Fruit fly (Drosophila melanogaster) whole organism, embryonic: ENCODE data around the gene Mvl.

Experiments
- Adf1 ChIP-seq: fragments of 200-800 bp; sonication (Bioruptor generic); IDR thresholded peaks from 2 replicates; pipeline ENCODE4 v1.3.6; 2022; ENCODE audit warnings: missing biosample characterization, missing genetic modification characterization
- Atf-2 ChIP-seq: fragments of 200-800 bp; sonication (Bioruptor generic); optimal IDR thresholded peaks from 2 replicates; lab custom pipeline; 2016; ENCODE audit warnings: missing biosample characterization, missing genetic modification characterization
- Atf6 ChIP-seq: fragments of 200-800 bp; sonication (Bioruptor generic); IDR thresholded peaks from 2 replicates; pipeline ENCODE4 v1.3.6; 2022; ENCODE audit warnings: missing biosample characterization, missing genetic modification characterization
- Awh ChIP-seq: fragments of 200-800 bp; sonication (Bioruptor generic); IDR thresholded peaks from 2 replicates; pipeline ENCODE4, ENCODE4 v1.3.6; 2022; ENCODE audit warnings: missing biosample characterization, missing genetic modification characterization
- CG10959 ChIP-seq: fragments of 200-800 bp; sonication (Bioruptor generic); IDR thresholded peaks from 2 replicates; pipeline ENCODE4 v1.3.6; 2022; ENCODE audit warnings: missing biosample characterization, missing genetic modification characterization
- CG11723 ChIP-seq: fragments of 200-800 bp; sonication (Bioruptor generic); optimal IDR thresholded peaks from 2 replicates; lab custom pipeline; 2017; ENCODE audit warnings: missing biosample characterization, mild to moderate bottlenecking, missing genetic modification characterization
- CG13296 ChIP-seq: fragments of 200-800 bp; sonication (Bioruptor generic); optimal IDR thresholded peaks from 3 replicates; lab custom pipeline; 2018; ENCODE audit warnings: missing biosample characterization, mild to moderate bottlenecking, missing genetic modification characterization
- CG13894 ChIP-seq: fragments of 200-800 bp; sonication (Bioruptor generic); optimal IDR thresholded peaks from 3 replicates; lab custom pipeline; 2018; ENCODE audit warnings: missing biosample characterization, mild to moderate bottlenecking, missing genetic modification characterization, moderate library complexity
- CG14965 ChIP-seq: fragments of 200-800 bp; sonication (Bioruptor generic); optimal IDR thresholded peaks from 2 replicates; lab custom pipeline; 2016; ENCODE audit warnings: missing biosample characterization, missing genetic modification characterization, borderline replicate concordance
- CG15073 ChIP-seq: fragments of 200-800 bp; sonication (Bioruptor generic); optimal IDR thresholded peaks from 2 replicates; lab custom pipeline; 2016; ENCODE audit warnings: missing biosample characterization, missing genetic modification characterization
- CG15269 ChIP-seq: fragments of 200-800 bp; sonication (Bioruptor generic); optimal IDR thresholded peaks from 2 replicates; lab custom pipeline; 2018; ENCODE audit warnings: missing biosample characterization, mild to moderate bottlenecking, missing genetic modification characterization, moderate library complexity
- CG17186 ChIP-seq: fragments of 200-800 bp; sonication (Bioruptor generic); optimal IDR thresholded peaks from 3 replicates; lab custom pipeline; 2017; ENCODE audit warnings: missing biosample characterization, missing genetic modification reagents, missing genetic modification characterization
- CG18476 ChIP-seq: fragments of 200-800 bp; sonication (Bioruptor generic); optimal IDR thresholded peaks from 2 replicates; lab custom pipeline; 2016; ENCODE audit warnings: missing biosample characterization, mild to moderate bottlenecking, missing genetic modification characterization
- CG2116 ChIP-seq: fragments of 200-800 bp; sonication (Bioruptor generic); optimal IDR thresholded peaks from 3 replicates; lab custom pipeline; 2018; ENCODE audit warnings: missing biosample characterization, mild to moderate bottlenecking, missing genetic modification characterization
- CG33213 ChIP-seq: fragments of 200-800 bp; sonication (Bioruptor generic); optimal IDR thresholded peaks from 3 replicates; lab custom pipeline; 2016; ENCODE audit warnings: missing biosample characterization, missing genetic modification characterization
- CG33557 ChIP-seq: fragments of 200-800 bp; sonication (Bioruptor generic); optimal IDR thresholded peaks from 2 replicates; lab custom pipeline; 2019; ENCODE audit warnings: missing biosample characterization, mild to moderate bottlenecking, missing genetic modification characterization, moderate library complexity
- CG5953 ChIP-seq: fragments of 200-800 bp; sonication (Bioruptor generic); IDR thresholded peaks from 2 replicates; pipeline ENCODE4 v1.3.6; 2022; ENCODE audit warnings: missing biosample characterization, missing genetic modification characterization
- CG6175 ChIP-seq: fragments of 200-800 bp; sonication (Bioruptor generic); IDR thresholded peaks from 3 replicates; pipeline ENCODE4 v1.3.6; 2022; ENCODE audit warnings: missing biosample characterization, missing genetic modification characterization
- CG6654 ChIP-seq: fragments of 200-800 bp; sonication (Bioruptor generic); optimal IDR thresholded peaks from 2 replicates; lab custom pipeline; 2017; ENCODE audit warnings: missing biosample characterization, mild to moderate bottlenecking, missing genetic modification characterization
- CG7357 ChIP-seq: fragments of 200-800 bp; sonication (Bioruptor generic); IDR thresholded peaks from 3 replicates; pipeline ENCODE4 v1.3.6; 2022; ENCODE audit warnings: missing biosample characterization, missing genetic modification characterization
- CG8290 ChIP-seq, 3 experiments: fragments of 200-800 bp; sonication (Bioruptor generic); optimal IDR thresholded peaks; 2 replicates each; lab custom pipeline; 2016 to 2019; ENCODE audit warnings: missing biosample characterization in 3 of 3, missing genetic modification characterization in 3 of 3, mild to moderate bottlenecking in 2 of 3, moderate library complexity in 1 of 3
- CG8765 ChIP-seq: fragments of 200-800 bp; sonication (Bioruptor generic); IDR thresholded peaks from 2 replicates; pipeline ENCODE4 v1.3.6; 2022; ENCODE audit warnings: missing biosample characterization, missing genetic modification characterization
- Camta ChIP-seq: fragments of 200-800 bp; sonication (Bioruptor generic); optimal IDR thresholded peaks from 2 replicates; lab custom pipeline; 2016; ENCODE audit warnings: missing biosample characterization, missing genetic modification characterization
- Dek ChIP-seq: fragments of 200-800 bp; sonication (Bioruptor generic); optimal IDR thresholded peaks from 3 replicates; lab custom pipeline; 2019; ENCODE audit warnings: missing biosample characterization, mild to moderate bottlenecking, missing genetic modification characterization, moderate library complexity
- Ets65A ChIP-seq: fragments of 200-800 bp; sonication (Bioruptor generic); peaks from one replicate; lab custom pipeline; 2016; ENCODE audit warnings: missing biosample characterization, missing genetic modification characterization
- GATAe ChIP-seq: fragments of 200-800 bp; sonication (Bioruptor generic); conservative IDR thresholded peaks from 2 replicates; pipeline ENCODE4 v1.3.6; 2022; ENCODE audit warnings: missing biosample characterization, missing genetic modification characterization
- Hmx ChIP-seq: fragments of 200-800 bp; sonication (Bioruptor generic); optimal IDR thresholded peaks from 2 replicates; lab custom pipeline; 2016; ENCODE audit warnings: missing biosample characterization, missing genetic modification characterization
- Hr51 ChIP-seq, 2 experiments: fragments of 200-800 bp; sonication (Bioruptor generic); optimal IDR thresholded peaks; 2 replicates in 1 of 2; 3 replicates in 1 of 2; lab custom pipeline; 2016 to 2018; ENCODE audit warnings: missing biosample characterization in 2 of 2, missing genetic modification characterization in 2 of 2, mild to moderate bottlenecking in 1 of 2, moderate library complexity in 1 of 2
- Kr ChIP-seq: fragments of 200-800 bp; sonication (Bioruptor generic); optimal IDR thresholded peaks from 2 replicates; lab custom pipeline; 2017; ENCODE audit warnings: missing biosample characterization, mild to moderate bottlenecking, missing genetic modification characterization
- Lpt ChIP-seq: fragments of >200 bp; optimal IDR thresholded peaks from 2 replicates; lab custom pipeline; 2018; ENCODE audit warnings: missing biosample characterization, missing genetic modification characterization
- NC2β ChIP-seq: fragments of 200-800 bp; sonication (Bioruptor generic); optimal IDR thresholded peaks from 2 replicates; lab custom pipeline; 2016; ENCODE audit warnings: missing biosample characterization, missing genetic modification characterization
- Six4 ChIP-seq: fragments of 200-800 bp; sonication (Bioruptor generic); optimal IDR thresholded peaks from 2 replicates; lab custom pipeline; 2016; ENCODE audit warnings: missing biosample characterization, missing genetic modification characterization
- Sry-β ChIP-seq: fragments of 200-800 bp; sonication (Bioruptor generic); optimal IDR thresholded peaks from 2 replicates; lab custom pipeline; 2018; ENCODE audit warnings: missing biosample characterization, mild to moderate bottlenecking, missing genetic modification characterization, moderate library complexity
- ac ChIP-seq: fragments of 200-800 bp; sonication (Bioruptor generic); optimal IDR thresholded peaks from 3 replicates; lab custom pipeline; 2017; ENCODE audit warnings: missing biosample characterization, mild to moderate bottlenecking, missing genetic modification characterization
- bab2 ChIP-seq: fragments of 200-800 bp; sonication (Bioruptor generic); optimal IDR thresholded peaks from 2 replicates; lab custom pipeline; 2016; ENCODE audit warnings: missing biosample characterization, missing genetic modification characterization
- emc ChIP-seq: fragments of 200-800 bp; sonication (Bioruptor generic); optimal IDR thresholded peaks from 2 replicates; lab custom pipeline; 2016; ENCODE audit warnings: missing biosample characterization, missing genetic modification characterization
- fd102C ChIP-seq: fragments of 200-800 bp; sonication (Bioruptor generic); optimal IDR thresholded peaks from 2 replicates; lab custom pipeline; 2018; ENCODE audit warnings: missing biosample characterization, mild to moderate bottlenecking, missing genetic modification characterization, moderate library complexity
- fd3F ChIP-seq: fragments of 200-800 bp; sonication (Bioruptor generic); optimal IDR thresholded peaks from 2 replicates; lab custom pipeline; 2018; ENCODE audit warnings: missing biosample characterization, mild to moderate bottlenecking, missing genetic modification characterization, moderate library complexity
- grn ChIP-seq: fragments of 200-800 bp; sonication (Bioruptor generic); optimal IDR thresholded peaks from 3 replicates; lab custom pipeline; 2017; ENCODE audit warnings: missing biosample characterization, missing genetic modification characterization
- gsb ChIP-seq: fragments of 200-800 bp; sonication (Bioruptor generic); IDR thresholded peaks from 2 replicates; pipeline ENCODE4 v1.3.6; 2022; ENCODE audit warnings: missing biosample characterization, missing genetic modification characterization
- pnt ChIP-seq: fragments of 200-800 bp; sonication (Bioruptor generic); optimal IDR thresholded peaks from 3 replicates; lab custom pipeline; 2016; ENCODE audit warnings: missing biosample characterization, missing genetic modification characterization
- ranshi ChIP-seq: fragments of 200-800 bp; sonication (Bioruptor generic); IDR thresholded peaks from 2 replicates; pipeline ENCODE4 v1.3.6; 2022; ENCODE audit warnings: missing biosample characterization, missing genetic modification characterization
- ro ChIP-seq: fragments of 200-800 bp; sonication (Bioruptor generic); IDR thresholded peaks from 2 replicates; pipeline ENCODE4 v1.3.6; 2022; ENCODE audit warnings: missing biosample characterization, missing genetic modification characterization
- salm ChIP-seq: fragments of 200-800 bp; sonication (Bioruptor generic); optimal IDR thresholded peaks from 2 replicates; lab custom pipeline; 2018; ENCODE audit warnings: missing biosample characterization, mild to moderate bottlenecking, missing genetic modification characterization
- slou ChIP-seq: fragments of 200-800 bp; sonication (Bioruptor generic); optimal IDR thresholded peaks from 3 replicates; lab custom pipeline; 2016; ENCODE audit warnings: missing biosample characterization, missing genetic modification characterization
- tgo ChIP-seq: fragments of 200-800 bp; sonication (Bioruptor generic); IDR thresholded peaks from 3 replicates; pipeline ENCODE4 v1.3.6; 2022; ENCODE audit warnings: missing biosample characterization, missing genetic modification characterization
- tin ChIP-seq: fragments of 200-800 bp; sonication (Bioruptor generic); optimal IDR thresholded peaks from 3 replicates; lab custom pipeline; 2016; ENCODE audit warnings: missing biosample characterization, missing genetic modification characterization
- toy ChIP-seq: fragments of 200-800 bp; sonication (Bioruptor generic); IDR thresholded peaks from 2 replicates; pipeline ENCODE4 v1.3.6; 2022; ENCODE audit warnings: missing biosample characterization, missing genetic modification characterization
- trh ChIP-seq: fragments of 200-800 bp; sonication (Bioruptor generic); optimal IDR thresholded peaks from 2 replicates; lab custom pipeline; 2016; ENCODE audit warnings: missing biosample characterization, missing genetic modification characterization
- unc-4 ChIP-seq: fragments of 200-800 bp; sonication (Bioruptor generic); IDR thresholded peaks from 2 replicates; pipeline ENCODE4 v1.3.6; 2022; ENCODE audit warnings: missing biosample characterization, missing genetic modification characterization; ENCODE audit not compliant: partially characterized antibody
- zfh2 ChIP-seq: fragments of 200-800 bp; sonication (Bioruptor generic); optimal IDR thresholded peaks from 2 replicates; lab custom pipeline; 2016; ENCODE audit warnings: missing biosample characterization, missing genetic modification characterization

The Mvl gene

DNA sequence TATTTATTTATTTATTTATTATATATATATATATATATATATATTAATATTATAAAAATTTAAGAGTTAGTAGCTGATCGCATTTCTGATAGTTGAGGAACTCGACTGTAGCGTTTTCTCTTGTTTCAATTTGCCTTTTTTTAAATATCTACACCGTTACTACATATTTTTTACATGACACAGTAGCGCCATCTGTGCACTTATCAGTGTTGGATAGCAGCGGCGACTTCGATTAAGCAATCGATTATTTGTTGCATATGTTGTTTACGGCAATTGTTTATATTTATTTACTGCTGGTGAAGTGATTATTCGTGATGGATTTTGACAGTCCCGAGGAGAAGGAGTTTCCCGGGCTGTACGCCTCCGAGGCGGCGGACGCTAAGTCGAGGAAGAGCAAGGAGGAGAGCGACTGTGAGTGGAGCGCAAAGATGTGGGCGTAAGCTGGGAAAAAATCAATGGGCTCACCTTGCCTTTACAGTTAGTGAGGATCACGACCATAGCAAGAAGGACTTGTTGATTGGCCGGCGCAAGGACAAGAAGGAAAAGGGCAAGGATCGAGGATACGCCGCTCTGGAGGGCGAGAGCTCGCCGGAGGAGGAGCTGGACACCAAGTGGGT is 43.0 kb downstream of the Mvl start, which contains the start of gene Rlip (continued):
- TF ChIP-seq gsb (no peak), toy (GFP tag; lab: Robert Waterston, UW) (no peak), tgo (0 out of 3 replicates have a peak, but pooled peaks have one; percentile 40), unc-4 (GFP tag; lab: Robert Waterston, UW) (peak; percentile 49), Hr51 (GFP tag; optimal IDR thresholded peaks at IDR 0.05; lab: Kevin White, UChicago) (no peak), Six4 (GFP tag; lab: Kevin White, UChicago) (peak; percentile 12), Dek (tag; lab: Kevin White, UChicago) (peak; percentile 14), Atf6 (GFP tag; lab: Robert Waterston, UW) (no peak), CG13894 (tag; lab: Kevin White, UChicago) (peak; percentile 9), Sry-β (GFP tag; lab: Kevin White, UChicago) (peak; percentile 16), CG15269 (tag; lab: Kevin White, UChicago) (peak; percentile 9), NC2β (no peak), CG33557 (GFP tag; lab: Kevin White, UChicago) (no peak), Awh (no peak), Adf1 (GFP tag; lab: Robert Waterston, UW) (no peak), CG14965 (GFP tag; lab: Kevin White, UChicago) (no peak), CG17186 (peak; percentile 59), zfh2 (GFP tag; lab: Kevin White, UChicago) (peak; percentile 55), emc (GFP tag; lab: Kevin White, UChicago) (no peak), ranshi (GFP tag; lab: Robert Waterston, UW) (peak; percentile 51; the same call in 1 of the 2 replicates), CG8765 (GFP tag; lab: Robert Waterston, UW) (no peak), Kr (GFP tag; lab: Kevin White, UChicago) (no peak), GATAe (GFP tag; lab: Robert Waterston, UW) (no peak), salm (tag; lab: Kevin White, UChicago) (no peak), slou (GFP tag; lab: Kevin White, UChicago) (peak; percentile 50), fd3F (no peak), CG8290 (GFP tag; optimal IDR thresholded peaks at IDR 0.05; lab: Kevin White, UChicago) (peak; percentile 58), CG8290 (tag; optimal IDR thresholded peaks at IDR 0.05; lab: Kevin White, UChicago) (peak in 1 of 2 experiments; percentile 65), CG10959 (GFP tag; lab: Robert Waterston, UW) (no peak), Lpt (GFP tag; lab: Kevin White, UChicago) (no peak), Hmx (no peak), CG18476 (no peak), CG6175 (GFP tag; lab: Robert Waterston, UW) (0 out of 3 replicates have a peak, but pooled peaks have one; percentile 11), ro (GFP tag; lab: Robert Waterston, UW) (no peak; the same call in 1 of the 2 replicates), CG6654 (GFP tag; lab: Kevin White, UChicago) (no peak), pnt (peak; percentile 25), CG13296 (GFP tag; lab: Kevin White, UChicago) (peak; percentile 15), fd102C (no peak), tin (GFP tag; lab: Kevin White, UChicago) (peak; percentile 65), CG33213 (GFP tag; lab: Kevin White, UChicago) (peak; percentile 75), Ets65A (GFP tag; lab: Kevin White, UChicago) (peak; percentile 98), CG7357 (GFP tag; lab: Robert Waterston, UW) (no peak), grn (GFP tag; lab: Kevin White, UChicago) (no peak), bab2 (GFP tag; lab: Kevin White, UChicago) (peak; percentile 45), Camta (GFP tag; lab: Kevin White, UChicago) (peak; percentile 50), CG15073 (GFP tag; lab: Kevin White, UChicago) (no peak), Atf-2 (peak; percentile 15), CG11723 (no peak), ac (GFP tag; lab: Kevin White, UChicago) (no peak), CG2116 (peak; percentile 65), trh (GFP tag; lab: Kevin White, UChicago) (no peak), CG5953 (GFP tag; lab: Robert Waterston, UW) (no peak)
